Worm (Caenorhabditis elegans): ENCODE data around the gene glb-32.
A peak's percentile ranks its signal among the peaks of the same experiment; 100 is the strongest.

ce11 chrV:5064761-5065421, 24.5 kb downstream of the glb-32 start, which contains the start of gene mlk-1:
- TF ChIP-seq unc-62 (GFP tag; optimal IDR thresholded peaks at IDR 0.05 in 1 of 2): peak in 1 of 2 experiments; percentile 99
- no peak for TF ChIP-seq unc-62 (tag; optimal IDR thresholded peaks at IDR 0.05)
- TF ChIP-seq skn-1 (tag; optimal IDR thresholded peaks at IDR 0.05): no peak
- TF ChIP-seq zip-11 (GFP tag; IDR thresholded peaks at IDR 0.05): no peak
- peak; percentile 44; the same call in 1 of the 2 replicates for TF ChIP-seq arid-1 (GFP tag; conservative IDR thresholded peaks at IDR 0.05)
- TF ChIP-seq F49E8.2 (tag; optimal IDR thresholded peaks at IDR 0.05; ENCODE audit: borderline replicate concordance): no peak
